Worm (Caenorhabditis elegans): Measurements from ENCODE around the gene elo-5.

DNA sequence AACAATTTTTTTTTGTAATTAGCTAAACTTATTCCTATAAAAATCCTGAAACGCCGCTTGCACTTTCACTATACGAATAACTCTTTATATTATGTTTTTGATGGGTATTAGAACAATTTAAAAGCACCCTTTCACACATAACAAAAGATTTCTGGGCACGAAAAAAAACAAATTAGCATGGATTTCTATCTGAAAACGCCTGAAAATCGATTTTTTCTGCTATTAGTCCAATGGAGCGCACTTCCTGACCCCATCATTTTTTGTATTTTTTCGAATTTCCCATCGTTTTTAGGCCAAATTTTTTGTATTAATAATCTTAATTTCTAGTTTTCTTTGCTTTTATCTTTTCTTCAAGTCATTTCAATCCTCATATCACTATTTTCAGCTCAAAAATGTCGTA is 7.5 kb downstream of the elo-5 start, which contains the start of gene F41H10.3:
- no peak for TF ChIP-seq flt-1 (GFP tag; IDR thresholded peaks at IDR 0.05)
- TF ChIP-seq ref-1 (GFP tag; conservative IDR thresholded peaks at IDR 0.05) = no peak
